Fruit fly (Drosophila melanogaster): ENCODE results near the gene CG14422.

Gene CG14422

DNA sequence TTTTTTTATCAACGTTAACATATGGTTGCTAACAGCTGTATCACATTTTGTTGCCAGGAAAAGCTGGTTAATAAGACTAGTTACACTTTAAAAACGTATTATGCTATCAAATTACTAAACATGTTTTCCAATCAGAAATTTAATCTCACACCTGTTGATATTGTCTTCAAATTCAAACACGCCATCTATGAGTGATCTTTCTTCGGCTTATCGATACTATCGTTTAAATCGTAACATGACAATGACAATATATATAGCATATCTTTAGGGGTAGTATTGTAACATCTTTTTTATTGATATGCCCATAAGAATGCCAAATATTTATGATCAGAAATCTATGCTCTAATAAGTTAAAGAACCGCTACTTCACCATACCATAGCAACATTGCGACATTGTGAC lies 5.9 kb downstream of the CG14422 start:
- TF ChIP-seq CTCF (optimal IDR thresholded peaks at IDR 0.05) (peak; percentile 85 to 87), CG8478 (optimal IDR thresholded peaks at IDR 0.05) (no peak)

DNA sequence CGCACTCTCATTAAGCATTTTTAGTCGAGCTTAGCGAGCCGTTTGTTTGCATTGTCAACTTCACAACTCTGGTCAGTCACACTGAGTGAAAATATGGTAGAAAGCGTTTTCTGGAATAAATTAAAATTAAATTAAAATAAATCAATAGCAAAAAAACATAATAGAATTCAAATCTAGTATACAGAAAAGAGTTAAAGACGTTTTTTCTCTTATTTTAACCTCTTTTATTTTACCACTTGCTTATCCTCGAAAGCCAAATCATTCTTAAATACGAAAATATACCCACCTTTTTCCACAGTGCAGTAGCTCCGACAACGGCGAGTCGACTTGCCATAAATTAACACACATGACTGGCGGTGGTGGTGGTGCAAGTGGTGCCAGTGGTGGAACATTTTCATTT lies 8.5 kb downstream of the CG14422 start:
- TF ChIP-seq CTCF (optimal IDR thresholded peaks at IDR 0.05), result no peak
- no peak for TF ChIP-seq CG8478 (optimal IDR thresholded peaks at IDR 0.05)

DNA sequence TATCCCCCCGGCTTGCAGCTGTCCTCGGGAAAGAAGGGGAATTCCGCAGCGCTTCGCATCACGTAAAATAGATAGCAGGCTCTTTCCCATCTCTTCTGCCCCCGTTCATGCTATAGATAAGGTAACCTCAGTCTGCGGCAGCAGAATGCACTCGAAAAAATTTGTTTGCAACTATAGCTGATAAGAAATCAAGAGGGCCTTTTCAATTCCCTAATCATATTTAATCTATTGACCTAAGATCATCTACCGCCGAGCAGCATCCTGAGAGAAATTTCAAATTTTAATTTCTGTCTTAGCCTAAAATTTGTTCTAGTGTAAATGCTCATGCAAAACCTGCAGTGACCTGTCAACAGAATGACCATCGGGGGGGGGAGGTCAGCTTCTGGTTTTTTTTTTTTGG lies 13.5 kb downstream of the CG14422 start:
- TF ChIP-seq CTCF (optimal IDR thresholded peaks at IDR 0.05) (no peak), CG8478 (optimal IDR thresholded peaks at IDR 0.05) (no peak)

DNA sequence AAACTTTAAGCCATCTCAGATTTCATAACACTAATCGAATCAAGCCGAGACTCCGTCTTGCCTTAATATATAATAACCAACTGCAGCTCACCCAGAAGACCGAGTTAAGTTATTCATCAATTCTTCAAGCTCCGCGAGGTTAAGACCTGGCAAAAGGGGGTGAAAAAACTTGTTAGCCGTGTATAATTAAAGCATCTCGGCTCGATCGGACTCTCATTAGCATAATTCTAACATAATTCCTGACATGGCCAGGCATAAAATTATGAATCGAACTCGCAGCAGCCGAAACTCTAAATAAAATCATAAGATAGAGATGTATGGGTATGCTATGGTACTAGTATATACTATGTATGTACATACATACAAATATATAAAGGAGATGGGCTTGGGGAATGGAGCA lies 20.0 kb downstream of the CG14422 start:
- TF ChIP-seq CG8478 (optimal IDR thresholded peaks at IDR 0.05) (no peak), CTCF (optimal IDR thresholded peaks at IDR 0.05) (no peak)

DNA sequence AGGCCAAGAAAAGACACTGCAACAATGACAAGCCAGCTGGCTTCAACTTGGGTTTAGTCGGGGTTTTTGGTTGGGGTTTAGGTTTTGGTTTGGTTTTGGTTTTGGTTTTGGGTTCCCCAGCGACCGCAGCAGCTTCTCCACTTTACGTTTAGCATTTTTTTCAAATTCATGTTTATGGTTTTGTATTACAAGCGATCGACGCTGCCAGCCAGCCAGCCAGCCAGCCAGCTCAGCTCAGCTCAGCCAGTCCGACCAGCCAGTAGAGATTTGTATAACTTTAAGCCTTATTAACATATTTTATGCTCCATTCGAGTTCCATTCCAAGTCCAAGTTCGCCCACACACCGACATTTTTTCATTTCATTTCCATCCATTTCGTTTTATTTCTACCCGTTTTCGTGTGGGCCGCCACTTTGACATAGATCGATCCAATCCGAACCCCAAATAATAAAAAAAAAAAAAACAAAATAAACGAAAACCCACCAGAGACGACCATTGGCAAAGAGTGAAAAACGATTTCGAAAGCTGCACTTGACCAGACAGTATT lies 20.7 kb downstream of the CG14422 start:
- TF ChIP-seq CG8478 (optimal IDR thresholded peaks at IDR 0.05) (no peak), CTCF (optimal IDR thresholded peaks at IDR 0.05) (no peak)

DNA sequence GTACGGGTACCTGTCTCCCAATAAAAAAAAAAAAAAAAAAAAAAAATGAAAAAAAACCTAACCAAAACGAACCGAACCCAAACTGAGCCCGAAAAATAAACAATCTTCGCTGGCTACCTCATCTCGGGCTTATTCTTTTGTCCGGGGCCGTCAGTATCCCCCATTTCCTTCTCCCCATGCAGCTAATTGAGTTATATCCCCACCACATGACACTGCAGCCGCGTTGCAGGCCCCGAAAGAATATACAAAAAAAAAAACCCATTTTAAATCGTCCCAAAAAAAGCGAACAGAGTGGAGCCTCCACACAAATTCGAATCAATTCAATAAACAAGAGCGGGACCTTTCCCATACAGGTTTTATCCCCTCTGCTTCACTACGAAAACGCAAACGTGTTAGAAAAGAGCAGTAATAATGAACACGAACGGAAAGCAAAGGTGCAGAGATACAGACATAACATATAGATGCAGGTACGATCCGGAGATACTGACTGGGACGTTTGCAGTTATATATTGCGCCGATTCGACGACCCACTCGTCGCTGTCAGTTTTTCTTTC lies 21.6 kb downstream of the CG14422 start:
- no peak for TF ChIP-seq CG8478 (optimal IDR thresholded peaks at IDR 0.05)
- TF ChIP-seq CTCF (optimal IDR thresholded peaks at IDR 0.05), result no peak

DNA sequence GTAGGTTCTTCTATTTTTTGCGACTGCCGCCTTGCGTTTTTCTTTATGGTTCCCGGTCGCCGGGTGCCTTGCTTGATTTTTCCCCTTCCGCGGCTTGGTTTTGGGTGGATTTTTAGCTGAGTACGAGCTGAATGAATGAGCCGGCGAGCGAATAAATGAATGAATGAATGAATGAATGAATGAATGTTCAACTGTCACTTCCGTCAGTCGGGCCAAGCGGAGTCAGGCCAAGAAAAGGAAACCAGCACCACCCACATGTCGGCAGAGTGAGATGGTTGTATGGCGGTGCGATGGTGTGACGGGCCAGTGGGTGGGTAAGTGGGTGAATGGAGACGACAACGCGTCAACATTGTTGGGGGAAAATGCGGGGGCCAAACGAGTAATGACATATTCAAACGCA lies 25.9 kb downstream of the CG14422 start:
- TF ChIP-seq CTCF (optimal IDR thresholded peaks at IDR 0.05), result no peak
- TF ChIP-seq CG8478 (optimal IDR thresholded peaks at IDR 0.05), result no peak

DNA sequence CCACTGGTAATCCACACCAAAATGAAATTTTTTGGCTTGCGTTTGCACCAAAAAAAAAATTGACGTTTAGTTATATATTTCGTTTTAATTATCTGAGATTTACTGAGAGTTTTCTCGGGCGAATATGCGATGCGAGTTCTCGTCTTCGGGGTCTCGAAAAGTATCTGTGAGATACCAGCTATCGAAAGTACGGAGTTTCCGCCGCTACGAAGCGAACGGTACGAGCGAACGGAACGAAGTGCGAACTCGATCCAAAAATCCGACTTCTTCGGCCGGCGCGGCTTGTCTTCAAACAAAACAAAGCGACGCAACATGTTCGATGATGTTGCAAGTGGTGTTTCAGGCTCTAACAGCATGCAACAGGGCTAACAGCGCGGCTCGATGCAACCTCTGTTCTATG lies 30.4 kb downstream of the CG14422 start, which contains the start of gene rst:
TSS of gene rst (minus strand) at position 242 of the 400 bp plus-strand sequence.
- TF ChIP-seq CTCF (optimal IDR thresholded peaks at IDR 0.05) (no peak), CG8478 (optimal IDR thresholded peaks at IDR 0.05) (no peak)

DNA sequence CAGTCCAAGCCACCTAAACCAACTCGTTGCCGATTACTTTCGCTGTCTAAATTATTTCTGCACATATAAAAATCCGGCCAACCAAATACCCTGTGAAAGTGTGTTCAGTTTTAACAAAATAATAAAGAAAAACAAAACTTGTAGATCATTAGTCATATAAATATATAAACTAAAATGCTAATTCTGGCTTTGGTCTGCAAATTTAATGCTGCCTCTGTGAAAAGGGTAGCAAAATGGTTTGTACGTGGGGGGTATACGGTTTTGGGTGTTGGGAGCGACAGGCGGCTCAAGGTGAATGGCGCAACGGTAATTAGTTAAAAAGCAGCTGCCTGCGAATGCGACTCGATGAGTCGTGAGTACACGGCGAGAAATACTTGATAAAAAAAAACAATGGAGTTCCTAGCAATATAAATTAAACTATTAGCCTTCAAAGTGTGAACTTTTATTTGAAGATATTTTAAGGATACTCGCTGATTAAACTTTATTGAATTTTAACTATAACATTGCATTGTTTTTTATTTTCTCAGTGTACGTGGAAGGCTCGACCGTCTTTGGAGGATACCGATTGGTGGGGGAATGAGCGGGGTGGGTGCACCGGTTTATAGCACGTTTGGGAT lies 34.8 kb downstream of the CG14422 start:
- TF ChIP-seq CTCF (optimal IDR thresholded peaks at IDR 0.05), result no peak
- no peak for TF ChIP-seq CG8478 (optimal IDR thresholded peaks at IDR 0.05)

DNA sequence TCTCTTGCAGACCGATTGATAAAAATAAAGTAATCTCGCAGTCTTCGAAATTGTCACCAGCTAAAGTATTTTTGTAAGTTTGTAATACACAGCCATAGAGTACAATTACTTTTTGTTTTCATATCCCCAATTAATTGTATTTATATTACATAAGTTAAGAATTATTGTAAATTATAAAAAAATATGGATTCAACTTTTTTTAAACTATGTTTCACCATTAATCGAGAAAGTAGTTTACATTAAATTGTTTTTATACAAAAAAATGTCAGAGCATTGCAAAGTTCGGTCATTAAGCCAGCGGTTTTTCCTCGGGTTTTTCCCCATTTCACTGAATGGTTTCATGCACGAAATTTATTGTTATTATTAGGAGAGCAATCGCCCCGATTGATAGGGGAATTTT lies 37.1 kb downstream of the CG14422 start:
- TF ChIP-seq CG8478 (optimal IDR thresholded peaks at IDR 0.05) (no peak), CTCF (optimal IDR thresholded peaks at IDR 0.05) (no peak)

DNA sequence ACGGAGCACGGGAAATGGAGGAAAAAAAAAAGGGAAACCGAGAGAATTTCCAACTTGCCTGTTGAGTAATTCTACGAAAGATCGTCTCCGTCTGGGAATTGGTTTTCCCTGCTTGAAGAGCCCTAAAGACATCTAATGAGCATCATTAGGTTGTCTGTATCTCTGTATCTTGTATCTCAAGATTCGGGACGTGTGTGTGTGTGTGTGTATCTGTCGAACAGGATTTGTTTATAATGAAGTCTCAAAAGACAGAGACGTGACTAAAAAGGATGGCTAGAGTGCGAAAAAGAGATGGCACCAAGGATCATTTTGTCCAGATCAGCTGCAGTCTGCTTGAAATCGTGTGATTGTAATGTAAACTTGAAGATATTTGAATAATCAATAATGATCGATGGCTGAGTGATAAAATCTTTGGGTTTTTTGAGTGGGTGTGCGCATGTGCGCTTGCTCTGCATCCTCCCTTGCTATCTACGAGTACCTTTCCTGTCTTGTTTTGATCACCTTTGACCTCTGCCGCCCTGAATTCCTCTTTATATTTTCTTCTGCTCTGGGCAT lies 39.3 kb downstream of the CG14422 start:
- TF ChIP-seq CG8478 (optimal IDR thresholded peaks at IDR 0.05) (no peak), CTCF (optimal IDR thresholded peaks at IDR 0.05) (no peak)

DNA sequence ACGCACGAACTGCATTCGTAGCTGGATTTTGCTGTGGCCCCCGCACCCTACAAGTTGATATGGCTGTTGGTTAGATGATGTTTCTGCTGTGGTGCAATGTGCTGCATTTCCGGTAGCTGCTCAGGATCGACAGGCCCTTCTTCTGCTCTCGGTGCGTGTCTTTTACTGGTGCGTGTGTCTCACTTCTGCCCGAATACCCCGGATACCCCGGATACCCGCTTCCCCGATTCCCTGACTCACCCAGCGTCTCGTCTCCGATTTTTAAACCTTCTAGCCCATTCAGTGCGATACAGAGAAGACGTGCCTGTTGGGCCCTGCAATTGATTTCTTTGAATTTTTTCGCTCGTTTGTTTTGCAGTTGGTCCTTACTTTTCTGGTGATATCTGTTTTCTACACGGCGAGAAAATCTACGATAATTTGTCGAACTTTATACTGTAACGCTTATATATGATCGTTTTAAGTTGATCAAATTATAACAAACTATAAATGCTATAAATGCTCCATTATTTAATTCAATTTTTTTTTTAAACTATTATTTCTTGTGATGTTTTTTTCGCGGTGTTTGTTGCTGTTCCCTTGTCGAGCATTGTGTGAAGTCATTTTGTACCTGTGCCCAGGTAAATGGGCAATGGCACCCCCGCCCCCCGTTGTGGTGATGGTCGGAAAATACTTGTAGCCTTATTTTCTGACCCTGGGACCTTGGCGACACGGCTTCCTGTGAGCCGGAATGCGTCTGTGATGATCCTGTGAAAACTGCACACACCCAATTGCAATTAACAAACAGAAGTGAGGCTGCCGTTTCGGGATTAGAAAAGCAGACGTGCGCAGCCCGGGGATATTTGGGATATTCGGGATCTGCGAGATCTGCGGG lies 42.0 kb downstream of the CG14422 start:
- TF ChIP-seq CTCF (optimal IDR thresholded peaks at IDR 0.05), result no peak
- TF ChIP-seq CG8478 (optimal IDR thresholded peaks at IDR 0.05), result no peak

DNA sequence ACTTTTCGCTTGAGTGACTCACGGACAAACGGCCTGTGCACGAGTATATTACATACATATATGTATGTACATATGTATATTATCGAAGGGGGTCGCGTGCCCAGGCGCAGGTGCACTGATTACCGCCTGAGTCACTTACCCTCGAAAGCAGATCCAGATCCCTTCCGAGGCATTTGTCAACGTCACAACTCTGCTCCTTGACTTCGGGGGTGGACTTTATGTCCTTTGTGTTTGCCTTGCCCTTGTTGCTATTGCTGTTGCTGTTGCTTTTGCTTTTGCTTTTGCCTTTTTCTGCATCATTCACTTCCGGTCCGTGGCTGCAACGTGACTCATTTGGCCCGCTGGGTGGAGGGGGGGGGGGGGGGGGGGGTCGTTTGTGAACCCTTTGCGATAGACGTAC lies 44.1 kb downstream of the CG14422 start:
- TF ChIP-seq CG8478 (optimal IDR thresholded peaks at IDR 0.05), result no peak
- no peak for TF ChIP-seq CTCF (optimal IDR thresholded peaks at IDR 0.05)

DNA sequence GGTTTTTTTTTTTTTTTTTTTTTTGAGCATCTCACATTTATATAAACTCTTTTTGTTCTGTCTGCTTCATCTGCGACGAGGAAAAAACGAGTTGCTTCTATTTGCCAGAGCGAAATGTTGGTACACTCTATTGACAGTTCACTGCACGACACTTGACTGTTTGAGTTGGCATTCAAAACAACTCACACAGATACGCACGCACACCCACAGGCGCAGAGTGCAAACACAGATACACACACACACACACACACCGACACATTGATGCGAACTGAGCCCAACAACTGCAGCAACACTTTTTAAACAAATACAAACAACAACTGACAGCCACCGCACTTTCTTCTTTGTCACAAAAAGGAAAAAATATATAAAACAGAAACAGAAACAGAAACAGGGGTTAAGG lies 46.1 kb downstream of the CG14422 start:
- TF ChIP-seq CG8478 (optimal IDR thresholded peaks at IDR 0.05) (no peak), CTCF (optimal IDR thresholded peaks at IDR 0.05) (no peak)

DNA sequence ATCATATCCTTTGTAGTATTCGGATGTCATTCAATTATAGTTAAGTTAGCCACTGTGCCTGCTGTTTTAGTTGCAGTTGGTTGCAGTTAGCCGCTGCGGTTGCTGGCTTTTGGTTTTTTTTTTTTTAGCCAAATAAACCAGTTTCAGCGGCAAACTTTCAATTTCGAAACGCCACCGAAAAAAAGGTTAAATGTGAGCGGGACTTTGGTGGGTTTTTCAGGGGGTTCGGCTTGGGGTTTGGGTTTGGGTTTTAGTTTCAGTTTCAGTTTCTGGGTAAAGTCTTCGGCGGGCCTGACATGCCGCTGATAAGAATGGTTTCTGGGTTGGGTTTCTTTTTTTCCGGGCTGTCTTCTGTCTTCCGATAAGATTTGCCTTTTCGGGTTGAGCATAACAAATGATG lies 47.8 kb downstream of the CG14422 start:
- TF ChIP-seq CTCF (optimal IDR thresholded peaks at IDR 0.05), result no peak
- no peak for TF ChIP-seq CG8478 (optimal IDR thresholded peaks at IDR 0.05)

Measured in S2 (cell line).